Worm (Caenorhabditis elegans) whole organism, L4 larva: ENCODE measurements around the gene dot-1.3.
"Not testable (repeated sequence)": the region's sequence is repeated elsewhere in the genome, so short reads cannot be mapped to it uniquely, and the experiment has no call there.

ENCODE experiments used
- T26A8.4 ChIP-seq: fragments of 200-800 bp; sonication (Bioruptor generic); IDR thresholded peaks from 2 replicates; pipeline ENCODE4 v1.3.6; 2022; ENCODE audit warnings: missing genetic modification characterization, missing compliant biosample characterization
- ama-1 ChIP-seq: fragments of 150-350 bp; optimal IDR thresholded peaks from 2 replicates; lab custom pipeline; 2014; ENCODE audit warnings: inconsistent platforms, mixed read lengths
- ceh-82 ChIP-seq: sonication (generic microtip); optimal IDR thresholded peaks from 2 replicates; lab custom pipeline; 2017; ENCODE audit warnings: missing biosample characterization, missing genetic modification characterization
- daf-16 ChIP-seq, 3 experiments: sonication (generic microtip); optimal IDR thresholded peaks; 2 replicates each; lab custom pipeline; 2016 to 2017; ENCODE audit warnings: missing genetic modification characterization in 3 of 3, missing genetic modification reagents in 3 of 3, mild to moderate bottlenecking in 2 of 3, missing compliant biosample characterization in 2 of 3, missing biosample characterization in 1 of 3, moderate library complexity in 1 of 3
- lin-15B ChIP-seq: fragments of 150-350 bp; sonication (generic microtip); optimal IDR thresholded peaks from 3 replicates; lab custom pipeline; 2014; ENCODE audit warnings: missing biosample characterization, missing genetic modification characterization
- lir-3 ChIP-seq: sonication (generic microtip); optimal IDR thresholded peaks from 2 replicates; lab custom pipeline; 2016; ENCODE audit warnings: mild to moderate bottlenecking, missing genetic modification characterization, missing compliant biosample characterization
- nhr-28 ChIP-seq: fragments of 150-350 bp; optimal IDR thresholded peaks from 2 replicates; lab custom pipeline; 2014; ENCODE audit warnings: missing biosample characterization, missing genetic modification characterization
- pqm-1 ChIP-seq: sonication (generic microtip); optimal IDR thresholded peaks from 2 replicates; lab custom pipeline; 2017; ENCODE audit warnings: missing biosample characterization, missing genetic modification characterization
- set-16 ChIP-seq: fragments of 200-800 bp; sonication (Bioruptor generic); IDR thresholded peaks from 2 replicates; pipeline ENCODE4 v1.3.6; 2022; ENCODE audit warnings: missing genetic modification reagents, missing genetic modification characterization, missing compliant biosample characterization
- tag-97 ChIP-seq: fragments of 200-800 bp; sonication (Bioruptor generic); IDR thresholded peaks from 2 replicates; pipeline ENCODE4 v1.3.6; 2022; ENCODE audit warnings: missing genetic modification characterization, missing compliant biosample characterization

DNA sequence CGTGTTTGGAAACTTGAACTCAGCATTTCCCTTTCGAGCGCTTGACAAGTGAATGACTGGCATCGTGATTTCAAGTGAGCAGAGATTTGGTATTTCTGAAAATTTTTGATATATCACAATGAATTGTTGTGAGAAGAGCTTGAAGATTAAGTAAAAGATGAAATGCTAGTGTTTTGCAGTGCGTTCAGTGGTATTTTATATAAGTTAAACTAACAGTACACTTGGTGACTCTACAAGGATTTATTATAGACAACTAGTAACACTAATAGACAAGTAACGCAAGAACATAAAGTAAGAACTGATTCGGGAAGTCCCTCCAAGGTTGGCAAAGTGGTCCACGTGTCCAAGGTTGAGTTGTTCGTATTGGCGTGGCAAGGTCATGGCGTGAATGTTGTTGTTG is at the start of gene dot-1.3:
- not testable (repeated sequence) for TF ChIP-seq pqm-1 (tag; lab: Kevin White, UChicago); set-16 (GFP tag; lab: Robert Waterston, UW); lin-15B (tag; lab: Kevin White, UChicago); lir-3 (tag; lab: Kevin White, UChicago); T26A8.4 (GFP tag; lab: Robert Waterston, UW); ceh-82 (tag; lab: Kevin White, UChicago); tag-97 (GFP tag; lab: Robert Waterston, UW); ama-1; nhr-28 (tag; lab: Kevin White, UChicago); daf-16 (GFP tag; optimal IDR thresholded peaks at IDR 0.05; lab: Kevin White, UChicago); daf-16 (tag; optimal IDR thresholded peaks at IDR 0.05; lab: Kevin White, UChicago)
